Worm (Caenorhabditis elegans) whole organism, L1 larva: ENCODE data around the gene valv-1.

Source experiments
- aly-2 ChIP-seq: fragments of 150-350 bp; optimal IDR thresholded peaks from 2 replicates; lab custom pipeline; 2014; ENCODE audit warnings: missing biosample characterization, missing genetic modification characterization
- blmp-1 ChIP-seq: fragments of 150-350 bp; optimal IDR thresholded peaks from 2 replicates; lab custom pipeline; 2014; ENCODE audit warnings: missing biosample characterization, missing genetic modification characterization
- ceh-8 ChIP-seq: fragments of 200-800 bp; sonication (Bioruptor generic); optimal IDR thresholded peaks from 2 replicates; lab custom pipeline; 2018; ENCODE audit warnings: mild to moderate bottlenecking, missing genetic modification characterization, moderate library complexity, missing compliant biosample characterization
- ceh-82 ChIP-seq, 3 experiments: fragments of 150-350 bp in 1 of 3; sonication (generic microtip) in 2 of 3; optimal IDR thresholded peaks; 2 replicates each; lab custom pipeline; 2014 to 2017; ENCODE audit warnings: missing biosample characterization in 3 of 3, missing genetic modification characterization in 3 of 3
- dpl-1 ChIP-seq, 3 experiments: fragments of 150-350 bp in 2 of 3; sonication (generic microtip) in 1 of 3; optimal IDR thresholded peaks; 2 replicates each; lab custom pipeline; 2014 to 2017; ENCODE audit warnings: missing biosample characterization in 3 of 3, missing genetic modification characterization in 3 of 3, missing genetic modification reagents in 3 of 3
- efl-1 ChIP-seq, 4 experiments: fragments of 150-350 bp; optimal IDR thresholded peaks in 3 of 4; peaks in 1 of 4; 1 replicate in 1 of 4; 2 replicates in 3 of 4; lab custom pipeline; 2014; ENCODE audit warnings: missing biosample characterization in 2 of 4, missing genetic modification characterization in 2 of 4, missing genetic modification reagents in 2 of 4
- egl-13 ChIP-seq: sonication (generic microtip); optimal IDR thresholded peaks from 2 replicates; lab custom pipeline; 2016; ENCODE audit warnings: missing genotype, missing genetic modification reagents, missing genetic modification characterization, missing compliant biosample characterization
- elt-3 ChIP-seq, 6 experiments: fragments of 150-350 bp in 1 of 6; sonication (generic microtip); optimal IDR thresholded peaks; 2 replicates each; lab custom pipeline; 2017 to 2018; ENCODE audit warnings: missing biosample characterization in 6 of 6, missing genetic modification characterization in 6 of 6, inconsistent platforms in 1 of 6
- fos-1 ChIP-seq: fragments of 150-350 bp; optimal IDR thresholded peaks from 2 replicates; lab custom pipeline; 2014; ENCODE audit warnings: missing biosample characterization, missing genetic modification characterization
- hlh-17 ChIP-seq: fragments of 200-800 bp; sonication (Bioruptor generic); optimal IDR thresholded peaks from 2 replicates; lab custom pipeline; 2018; ENCODE audit warnings: missing genetic modification characterization, mild to moderate bottlenecking, missing compliant biosample characterization, moderate library complexity, borderline replicate concordance
- hpl-2 ChIP-seq: fragments of 150-350 bp; optimal IDR thresholded peaks from 2 replicates; lab custom pipeline; 2014; ENCODE audit warnings: missing biosample characterization, missing genetic modification reagents, missing genetic modification characterization
- irx-1 ChIP-seq: sonication (generic microtip); optimal IDR thresholded peaks from 2 replicates; lab custom pipeline; 2016; ENCODE audit warnings: missing genetic modification characterization, missing compliant biosample characterization
- isw-1 ChIP-seq: fragments of 200-800 bp; sonication (Bioruptor generic); IDR thresholded peaks from 2 replicates; pipeline ENCODE4 v1.3.6; 2022; ENCODE audit warnings: missing genetic modification characterization, missing compliant biosample characterization
- lin-14 ChIP-seq: fragments of 200-800 bp; sonication (Bioruptor generic); optimal IDR thresholded peaks from 2 replicates; lab custom pipeline; 2018; ENCODE audit warnings: mild to moderate bottlenecking, missing genetic modification characterization, moderate library complexity, missing compliant biosample characterization
- lin-15B ChIP-seq: fragments of 150-350 bp; sonication (generic microtip); optimal IDR thresholded peaks from 3 replicates; lab custom pipeline; 2014; ENCODE audit warnings: missing biosample characterization, missing genetic modification characterization
- lin-35 ChIP-seq, 2 experiments: fragments of 150-350 bp; optimal IDR thresholded peaks; 2 replicates each; lab custom pipeline; 2014; ENCODE audit warnings: missing biosample characterization in 2 of 2, missing genetic modification characterization in 2 of 2, missing genetic modification reagents in 2 of 2
- lir-3 ChIP-seq: sonication (generic microtip); optimal IDR thresholded peaks from 2 replicates; lab custom pipeline; 2016; ENCODE audit warnings: mild to moderate bottlenecking, missing genetic modification characterization, moderate library complexity, missing compliant biosample characterization; ENCODE audit not compliant: poor library complexity
- lsy-2 ChIP-seq, 2 experiments: fragments of 150-350 bp; optimal IDR thresholded peaks; 2 replicates each; lab custom pipeline; 2014; ENCODE audit warnings: missing biosample characterization in 2 of 2, missing genetic modification characterization in 2 of 2
- mef-2 ChIP-seq: fragments of 150-350 bp; optimal IDR thresholded peaks from 2 replicates; lab custom pipeline; 2014; ENCODE audit warnings: missing biosample characterization, missing genetic modification characterization
- nhr-19 ChIP-seq: fragments of 200-800 bp; sonication (Bioruptor generic); conservative IDR thresholded peaks from 2 replicates; pipeline ENCODE4 v1.3.6; 2022; ENCODE audit warnings: missing genetic modification characterization, missing compliant biosample characterization
- nhr-20 ChIP-seq: sonication (generic microtip); optimal IDR thresholded peaks from 2 replicates; lab custom pipeline; 2016; ENCODE audit warnings: mild to moderate bottlenecking, missing genetic modification characterization, missing compliant biosample characterization
- nhr-28 ChIP-seq: fragments of 150-350 bp; optimal IDR thresholded peaks from 2 replicates; lab custom pipeline; 2014; ENCODE audit warnings: missing biosample characterization, missing genetic modification characterization
- nhr-47 ChIP-seq: sonication (generic microtip); optimal IDR thresholded peaks from 2 replicates; lab custom pipeline; 2016; ENCODE audit warnings: mild to moderate bottlenecking, missing genetic modification characterization, moderate library complexity, missing compliant biosample characterization
- nhr-76 ChIP-seq: sonication (generic microtip); optimal IDR thresholded peaks from 2 replicates; lab custom pipeline; 2017; ENCODE audit warnings: missing biosample characterization, missing genetic modification characterization
- nhr-84 ChIP-seq: sonication (generic microtip); optimal IDR thresholded peaks from 2 replicates; lab custom pipeline; 2017; ENCODE audit warnings: missing biosample characterization, missing genetic modification characterization
- nhr-85 ChIP-seq: sonication (generic microtip); peaks from one replicate; lab custom pipeline; 2016; ENCODE audit warnings: missing genetic modification characterization, inconsistent platforms, missing compliant biosample characterization
- pax-3 ChIP-seq: fragments of 200-800 bp; sonication (Bioruptor generic); optimal IDR thresholded peaks from 2 replicates; lab custom pipeline; 2018; ENCODE audit warnings: mild to moderate bottlenecking, missing genetic modification characterization, moderate library complexity, missing compliant biosample characterization
- sptf-1 ChIP-seq: fragments of 150-350 bp; optimal IDR thresholded peaks from 2 replicates; lab custom pipeline; 2014; ENCODE audit warnings: missing biosample characterization, missing genetic modification characterization
- tbx-2 ChIP-seq: sonication (generic microtip); optimal IDR thresholded peaks from 2 replicates; lab custom pipeline; 2016; ENCODE audit warnings: missing genetic modification characterization, missing compliant biosample characterization
- unc-30 ChIP-seq: sonication (generic microtip); optimal IDR thresholded peaks from 2 replicates; lab custom pipeline; 2017; ENCODE audit warnings: missing biosample characterization, missing genetic modification characterization
- xbp-1 ChIP-seq: sonication (generic microtip); optimal IDR thresholded peaks from 2 replicates; lab custom pipeline; 2016; ENCODE audit warnings: missing genetic modification characterization, missing compliant biosample characterization
- zag-1 ChIP-seq: fragments of 150-350 bp; optimal IDR thresholded peaks from 2 replicates; lab custom pipeline; 2014; ENCODE audit warnings: missing biosample characterization, missing genetic modification characterization
- zip-4 ChIP-seq: fragments of 200-800 bp; sonication (Bioruptor generic); optimal IDR thresholded peaks from 2 replicates; lab custom pipeline; 2018; ENCODE audit warnings: mild to moderate bottlenecking, missing genetic modification characterization, moderate library complexity, missing compliant biosample characterization
- ztf-11 ChIP-seq, 2 experiments: sonication (generic microtip); optimal IDR thresholded peaks; 2 replicates each; lab custom pipeline; 2016 to 2017; ENCODE audit warnings: missing genetic modification characterization in 2 of 2, missing biosample characterization in 1 of 2, missing compliant biosample characterization in 1 of 2
- ztf-4 ChIP-seq: fragments of 150-350 bp; optimal IDR thresholded peaks from 2 replicates; lab custom pipeline; 2014; ENCODE audit warnings: missing biosample characterization, missing genetic modification characterization

Gene valv-1

DNA sequence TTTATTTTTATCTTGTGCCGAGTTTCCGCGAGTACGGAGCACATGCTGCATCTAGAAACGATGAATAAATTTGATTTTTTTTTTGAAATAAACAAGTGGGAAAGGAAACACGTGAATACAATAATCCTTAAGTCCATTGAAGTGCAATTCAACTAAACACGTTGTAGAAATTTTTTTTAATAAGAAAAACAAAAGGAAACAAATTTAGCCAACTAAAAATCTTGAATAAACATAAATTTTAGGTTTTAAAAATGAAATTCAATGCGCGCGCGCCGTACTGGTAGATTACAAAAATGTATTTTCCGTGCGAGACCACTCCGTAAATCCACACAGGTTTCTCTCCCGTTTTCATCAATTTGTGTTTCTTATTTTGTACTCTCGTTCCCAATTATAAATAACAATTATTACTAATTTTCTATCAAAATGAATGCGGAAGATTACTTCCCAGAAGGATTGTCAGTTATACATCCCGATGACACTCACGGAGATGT, 28.1 kb upstream of the valv-1 start, which contains the start of the genes plk-3 and F55G1.6:
Gene plk-3 (minus strand): TSS at position 51 of the 491 bp plus-strand sequence.
Gene F55G1.6 (plus strand): TSS at position 359 of the 491 bp plus-strand sequence.
- TF ChIP-seq egl-13 (tag; lab: Kevin White, UChicago) (no peak), xbp-1 (tag; lab: Kevin White, UChicago) (no peak), ztf-11 (tag; optimal IDR thresholded peaks at IDR 0.05; lab: Kevin White, UChicago) (no peak), sptf-1 (no peak), dpl-1 (GFP tag; optimal IDR thresholded peaks at IDR 0.05; lab: Kevin White, UChicago) (no peak), pax-3 (tag; lab: Kevin White, UChicago) (no peak), ztf-4 (tag; lab: Kevin White, UChicago) (no peak)

DNA sequence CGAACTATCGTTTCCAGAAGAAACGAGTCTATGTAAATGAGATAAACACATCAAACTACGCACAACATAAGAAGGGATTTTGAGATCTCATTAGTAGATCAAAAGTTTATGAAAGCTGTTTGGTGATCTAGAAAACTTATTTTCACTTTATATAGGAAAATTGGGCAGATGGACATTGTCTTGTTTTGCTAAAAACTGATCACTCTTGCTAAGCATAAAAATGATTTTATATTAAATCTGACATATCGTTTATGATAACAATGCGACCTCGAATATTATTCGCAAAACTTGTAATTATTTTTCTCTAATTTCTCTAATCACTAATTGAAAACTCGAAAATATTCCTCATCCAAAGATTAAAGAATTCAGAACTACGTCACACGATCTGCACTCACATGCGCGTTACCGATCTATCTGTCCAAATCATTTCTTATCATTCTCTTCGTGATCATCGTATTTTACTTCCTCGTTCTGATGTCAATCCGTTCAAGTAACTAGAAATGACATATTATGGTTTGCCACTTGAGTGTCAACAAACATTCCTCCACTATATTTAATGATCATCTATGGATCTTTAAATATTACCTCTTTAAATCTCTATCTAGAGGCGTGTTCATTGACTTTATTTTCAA, 24.8 kb upstream of the valv-1 start, which contains the start of gene F55G1.7:
Gene F55G1.7 (minus strand): TSS at position 51 of the 632 bp plus-strand sequence.
- TF ChIP-seq nhr-28 (tag; lab: Kevin White, UChicago) (no peak), lin-35 (GFP tag; optimal IDR thresholded peaks at IDR 0.05; lab: Kevin White, UChicago) (peak in 1 of 2 experiments; percentile 35), nhr-76 (tag; lab: Kevin White, UChicago) (no peak), elt-3 (tag; optimal IDR thresholded peaks at IDR 0.05; lab: Kevin White, UChicago) (peak in 5 of 6 experiments; percentile 13 to 90 (median 29)), blmp-1 (tag; lab: Kevin White, UChicago) (peak; percentile 55), zip-4 (GFP tag; lab: Kevin White, UChicago) (no peak), lir-3 (tag; lab: Kevin White, UChicago) (no peak), mef-2 (no peak), lin-15B (tag; lab: Kevin White, UChicago) (no peak), tbx-2 (tag; lab: Kevin White, UChicago) (peak; percentile 56), aly-2 (no peak), ztf-4 (tag; lab: Kevin White, UChicago) (no peak), hpl-2 (GFP tag; lab: Kevin White, UChicago) (no peak), lin-14 (GFP tag; lab: Kevin White, UChicago) (peak; percentile 45), dpl-1 (GFP tag; optimal IDR thresholded peaks at IDR 0.05; lab: Kevin White, UChicago) (no peak), hlh-17 (GFP tag; lab: Kevin White, UChicago) (no peak), nhr-19 (GFP tag; lab: Robert Waterston, UW) (no peak), efl-1 (optimal IDR thresholded peaks at IDR 0.05; lab: Kevin White, UChicago) (no peak), efl-1 (GFP tag; optimal IDR thresholded peaks at IDR 0.05 in 1 of 2; lab: Kevin White, UChicago) (peak in 1 of 2 experiments; percentile 20), lsy-2 (tag; optimal IDR thresholded peaks at IDR 0.05; lab: Kevin White, UChicago) (no peak), nhr-85 (peak; percentile 54), unc-30 (tag; lab: Kevin White, UChicago) (no peak), nhr-20 (tag; lab: Kevin White, UChicago) (peak; percentile 66), nhr-84 (tag; lab: Kevin White, UChicago) (no peak)

ce11 chrIV:7468638-7469037, 23.5 kb upstream of the valv-1 start:
- TF ChIP-seq ceh-8 (no peak), irx-1 (tag; lab: Kevin White, UChicago) (no peak), nhr-20 (tag; lab: Kevin White, UChicago) (no peak), lin-15B (tag; lab: Kevin White, UChicago) (no peak), lin-14 (GFP tag; lab: Kevin White, UChicago) (no peak), nhr-47 (tag; lab: Kevin White, UChicago) (no peak), nhr-84 (tag; lab: Kevin White, UChicago) (no peak), zag-1 (tag; lab: Kevin White, UChicago) (no peak), nhr-19 (GFP tag; lab: Robert Waterston, UW) (no peak), fos-1 (tag; lab: Kevin White, UChicago) (no peak), unc-30 (tag; lab: Kevin White, UChicago) (no peak), isw-1 (GFP tag; lab: Robert Waterston, UW) (no peak), ceh-82 (tag; optimal IDR thresholded peaks at IDR 0.05; lab: Kevin White, UChicago) (no peak), tbx-2 (tag; lab: Kevin White, UChicago) (no peak)
- TF ChIP-seq, all 84 proteins: peak for 0
